Worm (Caenorhabditis elegans): ENCODE results near the gene msp-74.

DNA sequence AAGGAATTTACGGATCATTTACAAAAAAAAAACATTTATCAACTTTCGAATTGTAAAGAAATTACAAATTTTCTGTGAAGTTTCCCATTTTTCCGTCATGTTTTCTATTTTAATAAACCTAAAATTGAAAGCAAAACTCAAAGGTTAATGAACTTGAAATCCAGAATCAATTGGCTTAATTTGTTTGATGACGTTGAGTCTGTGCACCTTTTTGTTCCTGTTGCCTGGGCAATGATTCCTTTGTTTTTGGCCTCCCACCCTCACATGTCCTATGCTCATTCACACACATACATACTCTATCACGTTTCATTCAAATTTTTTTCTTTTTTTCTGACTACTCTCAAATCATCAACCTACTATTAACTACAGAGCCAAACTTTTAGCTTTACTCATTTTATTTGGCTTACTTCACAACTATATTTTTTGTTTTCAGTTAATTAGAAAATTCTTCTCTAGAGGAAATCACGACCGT is 21.2 kb upstream of the msp-74 start, which contains the start of gene F58A6.2:
- TF ChIP-seq unc-62 (GFP tag; optimal IDR thresholded peaks at IDR 0.05 in 1 of 2) (no peak), unc-62 (tag; optimal IDR thresholded peaks at IDR 0.05) (no peak), mxl-3 (GFP tag; optimal IDR thresholded peaks at IDR 0.05) (no peak), hlh-30 (tag; optimal IDR thresholded peaks at IDR 0.05; ENCODE audit: insufficient read depth) (no peak), dmd-9 (GFP tag; IDR thresholded peaks at IDR 0.05) (no peak), aly-2 (tag; optimal IDR thresholded peaks at IDR 0.05) (no peak)
